Fruit fly (Drosophila melanogaster) whole organism, embryonic: ENCODE data around the gene CG10747.
A peak's percentile ranks its signal among the peaks of the same experiment; 100 is the strongest.

Source experiments
- Asciz ChIP-seq: fragments of 200-800 bp; sonication (Bioruptor generic); optimal IDR thresholded peaks from 2 replicates; lab custom pipeline; 2017; ENCODE audit warnings: missing biosample characterization, mild to moderate bottlenecking, missing genetic modification characterization, missing genetic modification reagents
- CG10321 ChIP-seq: fragments of 200-800 bp; sonication (Bioruptor generic); IDR thresholded peaks from 2 replicates; pipeline ENCODE4 v1.3.6; 2022; ENCODE audit warnings: missing biosample characterization, missing genetic modification characterization
- CG11560 ChIP-seq: fragments of 200-800 bp; sonication (Bioruptor generic); IDR thresholded peaks from 3 replicates; pipeline ENCODE4 v1.3.6; 2022; ENCODE audit warnings: missing biosample characterization, missing genetic modification characterization
- CG1233 ChIP-seq: fragments of 200-800 bp; sonication (Bioruptor generic); optimal IDR thresholded peaks from 4 replicates; lab custom pipeline; 2018; ENCODE audit warnings: missing biosample characterization, mild to moderate bottlenecking, missing genetic modification characterization
- CG13624 ChIP-seq: fragments of 200-800 bp; sonication (Bioruptor generic); optimal IDR thresholded peaks from 2 replicates; lab custom pipeline; 2016; ENCODE audit warnings: missing biosample characterization, missing genetic modification characterization
- CG14667 ChIP-seq: fragments of 200-800 bp; sonication (Bioruptor generic); IDR thresholded peaks from 2 replicates; pipeline ENCODE4 v1.3.6; 2022; ENCODE audit warnings: missing biosample characterization, missing genetic modification characterization
- CG15479 ChIP-seq: fragments of 200-800 bp; sonication (Bioruptor generic); optimal IDR thresholded peaks from 3 replicates; lab custom pipeline; 2019; ENCODE audit warnings: missing biosample characterization, mild to moderate bottlenecking, missing genetic modification characterization, moderate library complexity
- CG17912 ChIP-seq: fragments of 200-800 bp; sonication (Bioruptor generic); optimal IDR thresholded peaks from 2 replicates; lab custom pipeline; 2018; ENCODE audit warnings: missing biosample characterization, mild to moderate bottlenecking, missing genetic modification characterization
- CG18764 ChIP-seq: fragments of 200-800 bp; sonication (Bioruptor generic); optimal IDR thresholded peaks from 3 replicates; lab custom pipeline; 2016; ENCODE audit warnings: missing biosample characterization, missing genetic modification characterization
- CG2120 ChIP-seq: fragments of 200-800 bp; sonication (Bioruptor generic); optimal IDR thresholded peaks from 3 replicates; lab custom pipeline; 2016; ENCODE audit warnings: missing biosample characterization, missing genetic modification characterization
- CG3407 ChIP-seq: fragments of 200-800 bp; sonication (Bioruptor generic); optimal IDR thresholded peaks from 2 replicates; lab custom pipeline; 2018; ENCODE audit warnings: missing biosample characterization, mild to moderate bottlenecking, missing genetic modification characterization
- CG3838 ChIP-seq: fragments of 200-800 bp; sonication (Bioruptor generic); optimal IDR thresholded peaks from 3 replicates; lab custom pipeline; 2016; ENCODE audit warnings: missing biosample characterization, missing genetic modification characterization
- CG6254 ChIP-seq: fragments of 200-800 bp; sonication (Bioruptor generic); optimal IDR thresholded peaks from 3 replicates; lab custom pipeline; 2017; ENCODE audit warnings: mild to moderate bottlenecking, missing biosample characterization, missing genetic modification reagents, missing genetic modification characterization
- CG6683 ChIP-seq: fragments of 200-800 bp; sonication (Bioruptor generic); optimal IDR thresholded peaks from 2 replicates; lab custom pipeline; 2017; ENCODE audit warnings: missing biosample characterization, mild to moderate bottlenecking, missing genetic modification characterization, missing genetic modification reagents
- CG6689 ChIP-seq: fragments of 200-800 bp; sonication (Bioruptor generic); IDR thresholded peaks from 2 replicates; pipeline ENCODE4 v1.3.6; 2022; ENCODE audit warnings: missing biosample characterization, missing genetic modification characterization
- CG6791 ChIP-seq: fragments of 200-800 bp; sonication (Bioruptor generic); IDR thresholded peaks from 3 replicates; pipeline ENCODE4 v1.3.6; 2022; ENCODE audit warnings: missing biosample characterization, missing genetic modification characterization; ENCODE audit not compliant: partially characterized antibody
- CG8281 ChIP-seq: fragments of 200-800 bp; sonication (Bioruptor generic); optimal IDR thresholded peaks from 2 replicates; lab custom pipeline; 2018; ENCODE audit warnings: missing biosample characterization, mild to moderate bottlenecking, missing genetic modification characterization, moderate library complexity
- CG8765 ChIP-seq: fragments of 200-800 bp; sonication (Bioruptor generic); IDR thresholded peaks from 2 replicates; pipeline ENCODE4 v1.3.6; 2022; ENCODE audit warnings: missing biosample characterization, missing genetic modification characterization
- CG9437 ChIP-seq: fragments of 200-800 bp; sonication (Bioruptor generic); optimal IDR thresholded peaks from 2 replicates; lab custom pipeline; 2018; ENCODE audit warnings: missing biosample characterization, mild to moderate bottlenecking, missing genetic modification characterization
- CG9609 ChIP-seq: fragments of 200-800 bp; sonication (Bioruptor generic); optimal IDR thresholded peaks from 3 replicates; lab custom pipeline; 2016; ENCODE audit warnings: missing biosample characterization, missing genetic modification characterization
- CG9817 ChIP-seq: fragments of 200-800 bp; sonication (Bioruptor generic); optimal IDR thresholded peaks from 2 replicates; lab custom pipeline; 2018; ENCODE audit warnings: missing biosample characterization, mild to moderate bottlenecking, missing genetic modification characterization, moderate library complexity
- Dad ChIP-seq: fragments of 200-800 bp; sonication (Bioruptor generic); optimal IDR thresholded peaks from 3 replicates; lab custom pipeline; 2016; ENCODE audit warnings: missing biosample characterization, missing genetic modification characterization
- GATAe ChIP-seq: fragments of 200-800 bp; sonication (Bioruptor generic); conservative IDR thresholded peaks from 2 replicates; pipeline ENCODE4 v1.3.6; 2022; ENCODE audit warnings: missing biosample characterization, missing genetic modification characterization
- HLH54F ChIP-seq: fragments of 200-800 bp; sonication (Bioruptor generic); optimal IDR thresholded peaks from 3 replicates; lab custom pipeline; 2016; ENCODE audit warnings: missing biosample characterization, missing genetic modification characterization
- Kr ChIP-seq: fragments of 200-800 bp; sonication (Bioruptor generic); optimal IDR thresholded peaks from 2 replicates; lab custom pipeline; 2017; ENCODE audit warnings: missing biosample characterization, mild to moderate bottlenecking, missing genetic modification characterization
- MTF-1 ChIP-seq: fragments of 200-800 bp; sonication (Bioruptor generic); optimal IDR thresholded peaks from 2 replicates; lab custom pipeline; 2018; ENCODE audit warnings: missing biosample characterization, mild to moderate bottlenecking, missing genetic modification characterization, borderline replicate concordance
- Mrtf ChIP-seq: fragments of 200-800 bp; sonication (Bioruptor generic); IDR thresholded peaks from 3 replicates; pipeline ENCODE4 v1.3.6; 2022; ENCODE audit warnings: missing biosample characterization, missing genetic modification characterization
- Nf-YA ChIP-seq: fragments of 200-800 bp; sonication (Bioruptor generic); IDR thresholded peaks from 2 replicates; pipeline ENCODE4 v1.3.6; 2022; ENCODE audit warnings: missing biosample characterization, missing genetic modification characterization
- Oli ChIP-seq: fragments of 200-800 bp; sonication (Bioruptor generic); optimal IDR thresholded peaks from 2 replicates; lab custom pipeline; 2018; ENCODE audit warnings: missing biosample characterization, mild to moderate bottlenecking, missing genetic modification characterization, moderate library complexity
- Rfx ChIP-seq: fragments of 200-800 bp; sonication (Bioruptor generic); IDR thresholded peaks from 2 replicates; pipeline ENCODE4 v1.3.6; 2022; ENCODE audit warnings: missing biosample characterization, missing genetic modification characterization
- Xbp1 ChIP-seq: fragments of 200-800 bp; sonication (Bioruptor generic); optimal IDR thresholded peaks from 3 replicates; lab custom pipeline; 2016; ENCODE audit warnings: missing biosample characterization, mild to moderate bottlenecking, missing genetic modification characterization
- ara ChIP-seq: fragments of 200-800 bp; sonication (Bioruptor generic); IDR thresholded peaks from 2 replicates; pipeline ENCODE4 v1.3.6; 2022; ENCODE audit warnings: missing biosample characterization, missing genetic modification characterization
- corto ChIP-seq: fragments of 200-800 bp; sonication (Bioruptor generic); optimal IDR thresholded peaks from 2 replicates; lab custom pipeline; 2016; ENCODE audit warnings: missing biosample characterization, mild to moderate bottlenecking, missing genetic modification characterization, moderate library complexity
- dysf ChIP-seq: fragments of 200-800 bp; sonication (Bioruptor generic); IDR thresholded peaks from 3 replicates; pipeline ENCODE4 v1.3.6; 2022; ENCODE audit warnings: missing biosample characterization, missing genetic modification characterization
- gcm ChIP-seq: fragments of 200-800 bp; sonication (Bioruptor generic); optimal IDR thresholded peaks from 2 replicates; lab custom pipeline; 2019; ENCODE audit warnings: missing biosample characterization, mild to moderate bottlenecking, missing genetic modification characterization, moderate library complexity
- ken ChIP-seq: fragments of 200-800 bp; sonication (Bioruptor generic); IDR thresholded peaks from 3 replicates; pipeline ENCODE4 v1.3.6; 2022; ENCODE audit warnings: missing biosample characterization, missing genetic modification characterization
- klu ChIP-seq: fragments of 200-800 bp; sonication (Bioruptor generic); IDR thresholded peaks from 2 replicates; pipeline ENCODE4 v1.3.6; 2022; ENCODE audit warnings: missing biosample characterization, missing genetic modification characterization
- pho ChIP-seq: fragments of 200-800 bp; sonication (Bioruptor generic); optimal IDR thresholded peaks from 2 replicates; lab custom pipeline; 2016; ENCODE audit warnings: missing biosample characterization, missing genetic modification characterization
- vvl ChIP-seq: fragments of 200-800 bp; sonication (Bioruptor generic); IDR thresholded peaks from 2 replicates; pipeline ENCODE4 v1.3.6; 2022; ENCODE audit warnings: missing biosample characterization, missing genetic modification characterization
- zen ChIP-seq: fragments of 200-800 bp; sonication (Bioruptor generic); optimal IDR thresholded peaks from 3 replicates; lab custom pipeline; 2018; ENCODE audit warnings: missing biosample characterization, mild to moderate bottlenecking, missing genetic modification characterization, moderate library complexity

The CG10747 gene

dm6 chr2L:20082965-20083855 lies 7.9 kb downstream of the CG10747 start (continued):
- peak; percentile 19 for TF ChIP-seq CG2120 (GFP tag; lab: Kevin White, UChicago)
- TF ChIP-seq CG9437: peak; percentile 91
- peak; percentile 50 for TF ChIP-seq dysf (GFP tag; lab: Robert Waterston, UW)
- TF ChIP-seq CG9817 (tag; lab: Kevin White, UChicago): peak; percentile 19
- TF ChIP-seq klu (GFP tag; lab: Robert Waterston, UW): no peak
- TF ChIP-seq Dad (GFP tag; lab: Kevin White, UChicago): no peak
- 0 out of 2 replicates have a peak, but pooled peaks have one; percentile 24 for TF ChIP-seq Nf-YA (GFP tag; lab: Robert Waterston, UW)
- TF ChIP-seq CG10321 (GFP tag; lab: Robert Waterston, UW): no peak
- no peak for TF ChIP-seq CG3838 (GFP tag; lab: Kevin White, UChicago)
- TF ChIP-seq Xbp1: no peak
- TF ChIP-seq gcm (GFP tag; lab: Kevin White, UChicago): no peak
- TF ChIP-seq zen (tag; lab: Kevin White, UChicago): no peak
- TF ChIP-seq CG3407 (GFP tag; lab: Kevin White, UChicago): no peak
- TF ChIP-seq CG14667 (GFP tag; lab: Robert Waterston, UW): no peak
- peak; percentile 16 for TF ChIP-seq CG6254
- TF ChIP-seq CG8765: no peak
- TF ChIP-seq CG6791: no peak
- no peak for TF ChIP-seq CG13624
- TF ChIP-seq HLH54F (GFP tag; lab: Kevin White, UChicago): no peak
- TF ChIP-seq ara (GFP tag; lab: Robert Waterston, UW): 0 out of 2 replicates have a peak, but pooled peaks have one; percentile 38
- TF ChIP-seq Asciz (GFP tag; lab: Kevin White, UChicago): peak; percentile 36
- peak; percentile 10 for TF ChIP-seq Oli (tag; lab: Kevin White, UChicago)
- no peak for TF ChIP-seq pho
- no peak for TF ChIP-seq vvl (GFP tag; lab: Robert Waterston, UW)
- no peak for TF ChIP-seq Kr (GFP tag; lab: Kevin White, UChicago)
- peak; percentile 2 for TF ChIP-seq CG17912 (GFP tag; lab: Kevin White, UChicago)
- no peak for TF ChIP-seq CG8281 (tag; lab: Kevin White, UChicago)
- no peak for TF ChIP-seq CG11560
- TF ChIP-seq CG1233 (GFP tag; lab: Kevin White, UChicago): no peak
- no peak for TF ChIP-seq CG9609 (GFP tag; lab: Kevin White, UChicago)
- TF ChIP-seq Mrtf (GFP tag; lab: Robert Waterston, UW): 0 out of 3 replicates have a peak, but pooled peaks have one; percentile 29
- TF ChIP-seq Rfx: 0 out of 2 replicates have a peak, but pooled peaks have one; percentile 33
- TF ChIP-seq CG6683 (GFP tag; lab: Kevin White, UChicago): no peak
- no peak for TF ChIP-seq CG15479 (GFP tag; lab: Kevin White, UChicago)
- peak; percentile 64 for TF ChIP-seq corto (GFP tag; lab: Kevin White, UChicago)
- no peak for TF ChIP-seq MTF-1 (GFP tag; lab: Kevin White, UChicago)
- TF ChIP-seq GATAe (GFP tag; lab: Robert Waterston, UW): no peak
- TF ChIP-seq CG6689 (GFP tag; lab: Robert Waterston, UW): no peak
- no peak for TF ChIP-seq CG18764 (GFP tag; lab: Kevin White, UChicago)
- no peak for TF ChIP-seq ken
